Fruit fly (Drosophila melanogaster) whole organism, embryonic: ENCODE results near the gene yellow-b.

Experiments
- Adf1 ChIP-seq: fragments of 200-800 bp; sonication (Bioruptor generic); IDR thresholded peaks from 2 replicates; pipeline ENCODE4 v1.3.6; 2022; ENCODE audit warnings: missing biosample characterization, missing genetic modification characterization
- Aef1 ChIP-seq: fragments of 200-800 bp; sonication (Bioruptor generic); IDR thresholded peaks from 3 replicates; pipeline ENCODE4 v1.3.6; 2022; ENCODE audit warnings: missing biosample characterization, missing genetic modification characterization
- Atf6 ChIP-seq: fragments of 200-800 bp; sonication (Bioruptor generic); IDR thresholded peaks from 2 replicates; pipeline ENCODE4 v1.3.6; 2022; ENCODE audit warnings: missing biosample characterization, missing genetic modification characterization
- CG10366 ChIP-seq: fragments of 200-800 bp; sonication (Bioruptor generic); IDR thresholded peaks from 2 replicates; pipeline ENCODE4 v1.3.6; 2022; ENCODE audit warnings: missing biosample characterization, missing genetic modification characterization
- CG11398 ChIP-seq: fragments of 200-800 bp; sonication (Bioruptor generic); optimal IDR thresholded peaks from 2 replicates; lab custom pipeline; 2016; ENCODE audit warnings: missing biosample characterization, missing genetic modification characterization
- CG12104 ChIP-seq: fragments of 200-800 bp; sonication (Bioruptor generic); optimal IDR thresholded peaks from 3 replicates; lab custom pipeline; 2016; ENCODE audit warnings: missing biosample characterization, missing genetic modification characterization
- CG12236 ChIP-seq: fragments of 200-800 bp; sonication (Bioruptor generic); optimal IDR thresholded peaks from 2 replicates; lab custom pipeline; 2016; ENCODE audit warnings: missing biosample characterization, missing genetic modification characterization
- CG13296 ChIP-seq: fragments of 200-800 bp; sonication (Bioruptor generic); optimal IDR thresholded peaks from 3 replicates; lab custom pipeline; 2018; ENCODE audit warnings: missing biosample characterization, mild to moderate bottlenecking, missing genetic modification characterization
- CG17912 ChIP-seq: fragments of 200-800 bp; sonication (Bioruptor generic); optimal IDR thresholded peaks from 2 replicates; lab custom pipeline; 2018; ENCODE audit warnings: missing biosample characterization, mild to moderate bottlenecking, missing genetic modification characterization
- CG2712 ChIP-seq: fragments of 200-800 bp; optimal IDR thresholded peaks from 3 replicates; lab custom pipeline; 2019; ENCODE audit warnings: missing biosample characterization, mild to moderate bottlenecking, missing genetic modification characterization, moderate library complexity
- CG33213 ChIP-seq: fragments of 200-800 bp; sonication (Bioruptor generic); optimal IDR thresholded peaks from 3 replicates; lab custom pipeline; 2016; ENCODE audit warnings: missing biosample characterization, missing genetic modification characterization
- CG3407 ChIP-seq: fragments of 200-800 bp; sonication (Bioruptor generic); optimal IDR thresholded peaks from 2 replicates; lab custom pipeline; 2018; ENCODE audit warnings: missing biosample characterization, mild to moderate bottlenecking, missing genetic modification characterization
- CG6175 ChIP-seq: fragments of 200-800 bp; sonication (Bioruptor generic); IDR thresholded peaks from 3 replicates; pipeline ENCODE4 v1.3.6; 2022; ENCODE audit warnings: missing biosample characterization, missing genetic modification characterization
- CG6791 ChIP-seq: fragments of 200-800 bp; sonication (Bioruptor generic); IDR thresholded peaks from 3 replicates; pipeline ENCODE4 v1.3.6; 2022; ENCODE audit warnings: missing biosample characterization, missing genetic modification characterization; ENCODE audit not compliant: partially characterized antibody
- CG6854 ChIP-seq: fragments of 200-800 bp; sonication (Bioruptor generic); optimal IDR thresholded peaks from 3 replicates; lab custom pipeline; 2017; ENCODE audit warnings: missing biosample characterization, mild to moderate bottlenecking, missing genetic modification characterization
- CG7839 ChIP-seq: fragments of 200-800 bp; sonication (Bioruptor generic); optimal IDR thresholded peaks from 3 replicates; lab custom pipeline; 2018; ENCODE audit warnings: missing biosample characterization, mild to moderate bottlenecking, missing genetic modification characterization, moderate library complexity
- CG8924 ChIP-seq: fragments of 200-800 bp; optimal IDR thresholded peaks from 3 replicates; lab custom pipeline; 2019; ENCODE audit warnings: missing biosample characterization, mild to moderate bottlenecking, missing genetic modification characterization, moderate library complexity
- D19A ChIP-seq: fragments of 200-800 bp; optimal IDR thresholded peaks from 3 replicates; lab custom pipeline; 2019; ENCODE audit warnings: missing biosample characterization, mild to moderate bottlenecking, missing genetic modification characterization, moderate library complexity
- GATAe ChIP-seq: fragments of 200-800 bp; sonication (Bioruptor generic); conservative IDR thresholded peaks from 2 replicates; pipeline ENCODE4 v1.3.6; 2022; ENCODE audit warnings: missing biosample characterization, missing genetic modification characterization
- Gsc ChIP-seq: fragments of 200-800 bp; sonication (Bioruptor generic); IDR thresholded peaks from 2 replicates; pipeline ENCODE4 v1.3.6; 2022; ENCODE audit warnings: missing biosample characterization, missing genetic modification characterization
- H15 ChIP-seq: fragments of 200-800 bp; sonication (Bioruptor generic); IDR thresholded peaks from 3 replicates; pipeline ENCODE4 v1.3.6; 2022; ENCODE audit warnings: missing biosample characterization, missing genetic modification characterization
- Hr78 ChIP-seq, 2 experiments: fragments of 200-800 bp in 1 of 2; fragments of >200 bp in 1 of 2; sonication (Bioruptor generic) in 1 of 2; optimal IDR thresholded peaks; 2 replicates each; lab custom pipeline; 2017 to 2019; ENCODE audit warnings: missing biosample characterization in 2 of 2, missing genetic modification characterization in 2 of 2, mild to moderate bottlenecking in 1 of 2, moderate library complexity in 1 of 2
- Jarid2 ChIP-seq: fragments of 200-800 bp; sonication (Bioruptor generic); optimal IDR thresholded peaks from 3 replicates; lab custom pipeline; 2017; ENCODE audit warnings: mild to moderate bottlenecking, missing biosample characterization, missing genetic modification reagents, missing genetic modification characterization
- MBD-R2 ChIP-seq: fragments of 200-800 bp; sonication (Bioruptor generic); IDR thresholded peaks from 2 replicates; pipeline ENCODE4 v1.3.6; 2022; ENCODE audit warnings: missing biosample characterization, missing genetic modification characterization
- Mrtf ChIP-seq: fragments of 200-800 bp; sonication (Bioruptor generic); IDR thresholded peaks from 3 replicates; pipeline ENCODE4 v1.3.6; 2022; ENCODE audit warnings: missing biosample characterization, missing genetic modification characterization
- NC2β ChIP-seq: fragments of 200-800 bp; sonication (Bioruptor generic); optimal IDR thresholded peaks from 2 replicates; lab custom pipeline; 2016; ENCODE audit warnings: missing biosample characterization, missing genetic modification characterization
- Nf-YC ChIP-seq: fragments of 200-800 bp; optimal IDR thresholded peaks from 3 replicates; lab custom pipeline; 2019; ENCODE audit warnings: missing biosample characterization, mild to moderate bottlenecking, missing genetic modification characterization, moderate library complexity
- Six4 ChIP-seq: fragments of 200-800 bp; sonication (Bioruptor generic); optimal IDR thresholded peaks from 2 replicates; lab custom pipeline; 2016; ENCODE audit warnings: missing biosample characterization, missing genetic modification characterization
- Vsx1 ChIP-seq: fragments of 200-800 bp; sonication (Bioruptor generic); optimal IDR thresholded peaks from 2 replicates; lab custom pipeline; 2017; ENCODE audit warnings: missing biosample characterization, mild to moderate bottlenecking, missing genetic modification characterization, missing genetic modification reagents
- aop ChIP-seq: fragments of 200-800 bp; sonication (Bioruptor generic); IDR thresholded peaks from 2 replicates; pipeline ENCODE4 v1.3.6; 2022; ENCODE audit warnings: missing biosample characterization, missing genetic modification characterization
- bbx ChIP-seq: fragments of 200-800 bp; sonication (Bioruptor generic); IDR thresholded peaks from 2 replicates; pipeline ENCODE4 v1.3.6; 2022; ENCODE audit warnings: missing biosample characterization, missing genetic modification characterization; ENCODE audit not compliant: partially characterized antibody
- btn ChIP-seq: fragments of 200-800 bp; sonication (Bioruptor generic); optimal IDR thresholded peaks from 2 replicates; lab custom pipeline; 2016; ENCODE audit warnings: missing biosample characterization, missing genetic modification characterization
- chm ChIP-seq: fragments of 200-800 bp; sonication (Bioruptor generic); IDR thresholded peaks from 2 replicates; pipeline ENCODE4 v1.3.6; 2022; ENCODE audit warnings: missing biosample characterization, missing genetic modification characterization
- dati ChIP-seq: fragments of 200-800 bp; sonication (Bioruptor generic); IDR thresholded peaks from 2 replicates; pipeline ENCODE4 v1.3.6; 2022; ENCODE audit warnings: missing biosample characterization, missing genetic modification characterization
- dpn ChIP-seq, 2 experiments: fragments of 200-800 bp; sonication (Bioruptor generic); optimal IDR thresholded peaks; 3 replicates each; lab custom pipeline; 2016; ENCODE audit warnings: missing biosample characterization in 2 of 2, missing genetic modification characterization in 2 of 2
- en ChIP-seq: fragments of 200-800 bp; sonication (Bioruptor generic); optimal IDR thresholded peaks from 2 replicates; lab custom pipeline; 2016; ENCODE audit warnings: missing biosample characterization, missing genetic modification characterization
- eve ChIP-seq, 2 experiments: fragments of >200 bp; optimal IDR thresholded peaks; 2 replicates each; lab custom pipeline; 2017; ENCODE audit warnings: missing biosample characterization in 2 of 2, missing genetic modification characterization in 2 of 2
- ham ChIP-seq: fragments of 200-800 bp; sonication (Bioruptor generic); IDR thresholded peaks from 2 replicates; pipeline ENCODE4 v1.3.6; 2022; ENCODE audit warnings: missing biosample characterization, missing genetic modification characterization
- hb ChIP-seq: fragments of 200-800 bp; sonication (Bioruptor generic); IDR thresholded peaks from 3 replicates; pipeline ENCODE4 v1.3.6; 2022; ENCODE audit warnings: missing biosample characterization, missing genetic modification characterization; ENCODE audit not compliant: partially characterized antibody
- kay ChIP-seq: fragments of 200-800 bp; sonication (Bioruptor generic); optimal IDR thresholded peaks from 2 replicates; lab custom pipeline; 2016; ENCODE audit warnings: missing biosample characterization, missing genetic modification characterization
- lola ChIP-seq, 3 experiments: fragments of >200 bp in 2 of 3; fragments of 200-800 bp in 1 of 3; sonication (Bioruptor generic) in 1 of 3; optimal IDR thresholded peaks; 2 replicates each; lab custom pipeline; 2017 to 2019; ENCODE audit warnings: missing biosample characterization in 3 of 3, missing genetic modification characterization in 3 of 3, mild to moderate bottlenecking in 1 of 3, moderate library complexity in 1 of 3
- luna ChIP-seq: fragments of 200-800 bp; sonication (Bioruptor generic); optimal IDR thresholded peaks from 2 replicates; lab custom pipeline; 2016; ENCODE audit warnings: missing biosample characterization, missing genetic modification characterization
- run ChIP-seq: fragments of 200-800 bp; sonication (Bioruptor generic); optimal IDR thresholded peaks from 3 replicates; lab custom pipeline; 2018; ENCODE audit warnings: missing biosample characterization, mild to moderate bottlenecking, missing genetic modification characterization
- sim ChIP-seq: fragments of 200-800 bp; sonication (Bioruptor generic); IDR thresholded peaks from 2 replicates; pipeline ENCODE4 v1.3.6; 2022; ENCODE audit warnings: missing biosample characterization, missing genetic modification characterization
- sima ChIP-seq: fragments of 200-800 bp; sonication (Bioruptor generic); optimal IDR thresholded peaks from 2 replicates; lab custom pipeline; 2016; ENCODE audit warnings: missing biosample characterization, missing genetic modification characterization
- tll ChIP-seq, 2 experiments: fragments of 200-800 bp in 1 of 2; fragments of >200 bp in 1 of 2; sonication (Bioruptor generic) in 1 of 2; optimal IDR thresholded peaks; 2 replicates each; lab custom pipeline; 2017 to 2019; ENCODE audit warnings: missing biosample characterization in 2 of 2, missing genetic modification characterization in 2 of 2, mild to moderate bottlenecking in 1 of 2, moderate library complexity in 1 of 2
- unc-4 ChIP-seq: fragments of 200-800 bp; sonication (Bioruptor generic); IDR thresholded peaks from 2 replicates; pipeline ENCODE4 v1.3.6; 2022; ENCODE audit warnings: missing biosample characterization, missing genetic modification characterization; ENCODE audit not compliant: partially characterized antibody
- wdn ChIP-seq: fragments of 200-800 bp; sonication (Bioruptor generic); IDR thresholded peaks from 2 replicates; pipeline ENCODE4 v1.3.6; 2022; ENCODE audit warnings: missing biosample characterization, missing genetic modification characterization

Gene yellow-b

dm6 chr2L:16715841-16716701, 38.1 kb upstream of the yellow-b start, which contains the start of the genes Cyt-c-d and CG31808 (continued):
- TF ChIP-seq Six4 (GFP tag; lab: Kevin White, UChicago) (peak; percentile 95), en (peak; percentile 85), NC2β (peak; percentile 92), CG10366 (GFP tag; lab: Robert Waterston, UW) (peak; percentile 98), hb (0 out of 3 replicates have a peak, but pooled peaks have one; percentile 42), GATAe (GFP tag; lab: Robert Waterston, UW) (peak; percentile 86), dati (GFP tag; lab: Robert Waterston, UW) (peak; percentile 90), Hr78 (GFP tag; optimal IDR thresholded peaks at IDR 0.05; lab: Kevin White, UChicago) (peak in 1 of 2 experiments; percentile 84), CG6854 (GFP tag; lab: Kevin White, UChicago) (peak; percentile 92), CG33213 (GFP tag; lab: Kevin White, UChicago) (peak; percentile 89), CG12236 (GFP tag; lab: Kevin White, UChicago) (peak; percentile 85), CG6791 (GFP tag; lab: Robert Waterston, UW) (peak; percentile 42; the same call in 1 of the 3 replicates), CG6175 (GFP tag; lab: Robert Waterston, UW) (peak; percentile 97), MBD-R2 (GFP tag; lab: Robert Waterston, UW) (peak; percentile 86), unc-4 (GFP tag; lab: Robert Waterston, UW) (no peak), wdn (GFP tag; lab: Robert Waterston, UW) (peak; percentile 91), Mrtf (peak; percentile 96), sim (GFP tag; lab: Robert Waterston, UW) (peak; percentile 93), CG8924 (peak; percentile 98), Vsx1 (GFP tag; lab: Kevin White, UChicago) (peak; percentile 98), CG17912 (GFP tag; lab: Kevin White, UChicago) (peak; percentile 75), bbx (GFP tag; lab: Robert Waterston, UW) (peak; percentile 63), tll (GFP tag; optimal IDR thresholded peaks at IDR 0.05; lab: Kevin White, UChicago) (peak in 1 of 2 experiments; percentile 11), Aef1 (GFP tag; lab: Robert Waterston, UW) (peak; percentile 98), Nf-YC (peak; percentile 83), run (peak; percentile 96), CG2712 (tag; lab: Kevin White, UChicago) (peak; percentile 98), CG12104 (GFP tag; lab: Kevin White, UChicago) (peak; percentile 95), sima (GFP tag; lab: Kevin White, UChicago) (peak; percentile 68), H15 (GFP tag; lab: Robert Waterston, UW) (peak; percentile 98), lola (GFP tag; optimal IDR thresholded peaks at IDR 0.05; lab: Kevin White, UChicago) (peak in 1 of 3 experiments; percentile 95), luna (peak; percentile 65), btn (GFP tag; lab: Kevin White, UChicago) (peak; percentile 82), D19A (tag; lab: Kevin White, UChicago) (peak; percentile 94), Adf1 (peak; percentile 77), CG13296 (GFP tag; lab: Kevin White, UChicago) (peak; percentile 95), ham (GFP tag; lab: Robert Waterston, UW) (peak; percentile 84; the same call in 1 of the 2 replicates), CG11398 (peak; percentile 87), aop (GFP tag; lab: Robert Waterston, UW) (peak; percentile 90), kay (GFP tag; lab: Kevin White, UChicago) (peak; percentile 89), dpn (GFP tag; optimal IDR thresholded peaks at IDR 0.05; lab: Kevin White, UChicago) (peak; percentile 95 to 97), eve (GFP tag; optimal IDR thresholded peaks at IDR 0.05; lab: Kevin White, UChicago) (peak in 1 of 2 experiments; percentile 99), Jarid2 (GFP tag; lab: Kevin White, UChicago) (peak; percentile 83), chm (GFP tag; lab: Robert Waterston, UW) (peak; percentile 95), Atf6 (peak; percentile 96), CG3407 (GFP tag; lab: Kevin White, UChicago) (peak; percentile 96), Gsc (GFP tag; lab: Robert Waterston, UW) (peak; percentile 92), CG7839 (tag; lab: Kevin White, UChicago) (peak; percentile 97)
